Fruit fly (Drosophila melanogaster): Measurements from ENCODE around the gene Eip74EF.

Gene Eip74EF

dm6 chr3L:17610896-17611711 lies 8.0 kb downstream of the Eip74EF start (continued):
- TF ChIP-seq D (optimal IDR thresholded peaks at IDR 0.05), result no peak
- TF ChIP-seq D (GFP tag; optimal IDR thresholded peaks at IDR 0.05), result peak; percentile 83
- no peak for TF ChIP-seq CG11696 (GFP tag; IDR thresholded peaks at IDR 0.05)
- TF ChIP-seq Dip2 (GFP tag; IDR thresholded peaks at IDR 0.05), result no peak
- peak; percentile 14 for TF ChIP-seq trh (GFP tag; optimal IDR thresholded peaks at IDR 0.05)
- 0 out of 2 replicates have a peak, but pooled peaks have one; percentile 38 for TF ChIP-seq ttk (GFP tag; IDR thresholded peaks at IDR 0.05)
- no peak for TF ChIP-seq pnt (GFP tag; optimal IDR thresholded peaks at IDR 0.05)
- TF ChIP-seq seq (GFP tag; IDR thresholded peaks at IDR 0.05), result 0 out of 2 replicates have a peak, but pooled peaks have one; percentile 27
- TF ChIP-seq tgo (GFP tag; IDR thresholded peaks at IDR 0.05), result peak; percentile 25; the same call in 1 of the 3 replicates
- TF ChIP-seq CG1233 (GFP tag; optimal IDR thresholded peaks at IDR 0.05), result peak; percentile 64
- no peak for TF ChIP-seq mam (GFP tag; optimal IDR thresholded peaks at IDR 0.05)
- TF ChIP-seq repo (GFP tag; optimal IDR thresholded peaks at IDR 0.05), result no peak
- no peak for TF ChIP-seq Dbx (GFP tag; IDR thresholded peaks at IDR 0.05)
- no peak for TF ChIP-seq hth (optimal IDR thresholded peaks at IDR 0.05)
- no peak for TF ChIP-seq Bteb2 (GFP tag; optimal IDR thresholded peaks at IDR 0.05)
- TF ChIP-seq CG7963 (GFP tag; IDR thresholded peaks at IDR 0.05; ENCODE audit: partially characterized antibody), result no peak
- TF ChIP-seq lmd (GFP tag; IDR thresholded peaks at IDR 0.05), result peak; percentile 46; the same call in 1 of the 2 replicates
- TF ChIP-seq Hr39 (optimal IDR thresholded peaks at IDR 0.05), result no peak
- TF ChIP-seq zfh1 (GFP tag; IDR thresholded peaks at IDR 0.05), result no peak; the same call in 2 of the 3 replicates
- no peak for TF ChIP-seq MTF-1 (GFP tag; optimal IDR thresholded peaks at IDR 0.05; ENCODE audit: borderline replicate concordance)
- TF ChIP-seq Jarid2 (GFP tag; optimal IDR thresholded peaks at IDR 0.05), result peak; percentile 36
- TF ChIP-seq Pdp1 (GFP tag; optimal IDR thresholded peaks at IDR 0.05), result no peak
- no peak for TF ChIP-seq CG6791 (GFP tag; IDR thresholded peaks at IDR 0.05; ENCODE audit: partially characterized antibody)
- peak; percentile 47 for TF ChIP-seq CG6813 (GFP tag; optimal IDR thresholded peaks at IDR 0.05)
- TF ChIP-seq Ada2b (GFP tag; IDR thresholded peaks at IDR 0.05), result no peak
- TF ChIP-seq bowl (GFP tag; IDR thresholded peaks at IDR 0.05), result no peak
- peak; percentile 27 for TF ChIP-seq Meics (GFP tag; optimal IDR thresholded peaks at IDR 0.05)
- no peak for TF ChIP-seq CG31365 (tag; optimal IDR thresholded peaks at IDR 0.05)
- no peak for TF ChIP-seq jing (GFP tag; optimal IDR thresholded peaks at IDR 0.05)
- TF ChIP-seq jigr1 (GFP tag; IDR thresholded peaks at IDR 0.05), result no peak
- 0 out of 2 replicates have a peak, but pooled peaks have one; percentile 51 for TF ChIP-seq Awh (GFP tag; IDR thresholded peaks at IDR 0.05)
- no peak for TF ChIP-seq CG3065 (GFP tag; optimal IDR thresholded peaks at IDR 0.05)
- no peak for TF ChIP-seq ken (GFP tag; IDR thresholded peaks at IDR 0.05)
- peak; percentile 70 for TF ChIP-seq corto (GFP tag; optimal IDR thresholded peaks at IDR 0.05)
- TF ChIP-seq Doc3 (GFP tag; IDR thresholded peaks at IDR 0.05; ENCODE audit: partially characterized antibody), result no peak
- no peak for TF ChIP-seq Dll (GFP tag; IDR thresholded peaks at IDR 0.05; ENCODE audit: partially characterized antibody)
- TF ChIP-seq CG33557 (GFP tag; optimal IDR thresholded peaks at IDR 0.05), result peak; percentile 72
- peak; percentile 41 for TF ChIP-seq ind (GFP tag; optimal IDR thresholded peaks at IDR 0.05)
- peak; percentile 36 for TF ChIP-seq CG11723 (GFP tag; optimal IDR thresholded peaks at IDR 0.05)
- peak; percentile 68 for TF ChIP-seq gsb-n (tag; optimal IDR thresholded peaks at IDR 0.05)
- no peak for TF ChIP-seq CG10959 (GFP tag; IDR thresholded peaks at IDR 0.05)
- TF ChIP-seq CG3163 (GFP tag; optimal IDR thresholded peaks at IDR 0.05), result no peak
- TF ChIP-seq hb (GFP tag; IDR thresholded peaks at IDR 0.05; ENCODE audit: partially characterized antibody), result no peak
- no peak for TF ChIP-seq CG2889 (GFP tag; IDR thresholded peaks at IDR 0.05)
- TF ChIP-seq CG17568 (GFP tag; optimal IDR thresholded peaks at IDR 0.05), result peak; percentile 1
- peak; percentile 63 for TF ChIP-seq CG15269 (tag; optimal IDR thresholded peaks at IDR 0.05)
- no peak for TF ChIP-seq p53 (GFP tag; optimal IDR thresholded peaks at IDR 0.05)
- no peak for TF ChIP-seq tna (GFP tag; IDR thresholded peaks at IDR 0.05; ENCODE audit: partially characterized antibody)
- TF ChIP-seq Atf3 (GFP tag; optimal IDR thresholded peaks at IDR 0.05), result no peak
- TF ChIP-seq CG4424 (GFP tag; optimal IDR thresholded peaks at IDR 0.05), result peak; percentile 73
